Worm (Caenorhabditis elegans): ENCODE results near the gene C17B7.8.

DNA sequence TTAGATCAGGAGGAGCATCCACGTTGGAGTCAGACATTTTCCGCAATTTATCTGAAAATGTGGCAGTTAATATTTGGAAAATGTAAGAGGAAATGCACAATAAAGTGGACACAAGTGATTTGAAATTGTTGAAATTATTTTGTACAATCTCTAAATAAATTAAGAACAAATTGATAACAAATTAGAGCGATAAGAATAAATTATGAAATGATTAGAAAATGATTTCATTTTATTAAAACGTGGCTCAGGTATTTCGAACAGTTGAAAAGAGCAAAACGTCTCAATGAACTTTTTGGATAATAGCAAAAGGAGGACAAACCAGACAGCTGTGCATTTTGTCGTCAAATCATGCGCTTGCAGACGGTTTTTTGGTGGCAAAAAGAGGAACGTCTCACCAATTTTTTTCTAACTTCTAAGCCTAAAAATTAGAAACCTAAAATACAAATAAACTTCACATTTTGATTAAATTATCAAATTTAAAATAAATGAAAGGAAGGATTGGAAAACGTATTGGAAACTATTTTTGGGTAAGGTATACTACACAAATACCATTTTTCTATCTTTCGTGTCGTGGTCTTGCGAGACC is 22.4 kb upstream of the C17B7.8 start, which contains the start of gene fbxa-65:
- TF ChIP-seq elt-1 (tag; optimal IDR thresholded peaks at IDR 0.05) = no peak
- no peak for TF ChIP-seq zag-1 (tag; optimal IDR thresholded peaks at IDR 0.05)
- no peak for TF ChIP-seq unc-62 (GFP tag; optimal IDR thresholded peaks at IDR 0.05)
- peak; percentile 22 for TF ChIP-seq C34F6.9 (tag; optimal IDR thresholded peaks at IDR 0.05)
- TF ChIP-seq skn-1 (tag; optimal IDR thresholded peaks at IDR 0.05) = no peak
- TF ChIP-seq nhr-21 (tag; optimal IDR thresholded peaks at IDR 0.05) = no peak
- no peak for TF ChIP-seq ztf-1 (GFP tag; conservative IDR thresholded peaks at IDR 0.05)
